Worm (Caenorhabditis elegans): ENCODE measurements around the gene set-14.

Gene set-14

ce11 chrII:10798429-10798893, 2.4 kb upstream of the set-14 start, which contains the start of gene npp-19 (continued):
- peak; percentile 76 to 87 for TF ChIP-seq lsy-2 (tag; optimal IDR thresholded peaks at IDR 0.05)
- TF ChIP-seq nhr-25 (tag; optimal IDR thresholded peaks at IDR 0.05), result no peak
- no peak for TF ChIP-seq nhr-12 (tag; optimal IDR thresholded peaks at IDR 0.05)
- no peak for TF ChIP-seq Y55F3AM.14 (GFP tag; optimal IDR thresholded peaks at IDR 0.05)
- no peak for TF ChIP-seq lin-39 (tag; optimal IDR thresholded peaks at IDR 0.05)
- TF ChIP-seq C34F6.9 (tag; optimal IDR thresholded peaks at IDR 0.05), result peak; percentile 76
- peak; percentile 38 for TF ChIP-seq blmp-1 (tag; optimal IDR thresholded peaks at IDR 0.05; ENCODE audit: insufficient read depth)
- TF ChIP-seq unc-39 (tag; optimal IDR thresholded peaks at IDR 0.05), result no peak
- peak; percentile 52 for TF ChIP-seq lin-13 (GFP tag; optimal IDR thresholded peaks at IDR 0.05)
- TF ChIP-seq R02D3.7 (tag; optimal IDR thresholded peaks at IDR 0.05), result peak; percentile 42
- TF ChIP-seq ceh-82 (tag; optimal IDR thresholded peaks at IDR 0.05), result no peak
- no peak for TF ChIP-seq alr-1 (tag; optimal IDR thresholded peaks at IDR 0.05)
- no peak for TF ChIP-seq mdl-1 (tag; optimal IDR thresholded peaks at IDR 0.05)
- no peak for TF ChIP-seq ztf-1 (GFP tag; conservative IDR thresholded peaks at IDR 0.05)
- TF ChIP-seq nhr-10 (tag; optimal IDR thresholded peaks at IDR 0.05), result no peak
- TF ChIP-seq mbf-1 (tag; optimal IDR thresholded peaks at IDR 0.05), result no peak
- peak; percentile 42 for TF ChIP-seq F13H6.1 (tag; optimal IDR thresholded peaks at IDR 0.05)
- no peak for TF ChIP-seq ztf-11 (tag; optimal IDR thresholded peaks at IDR 0.05)
- no peak for TF ChIP-seq ZK546.5 (tag; optimal IDR thresholded peaks at IDR 0.05)

DNA sequence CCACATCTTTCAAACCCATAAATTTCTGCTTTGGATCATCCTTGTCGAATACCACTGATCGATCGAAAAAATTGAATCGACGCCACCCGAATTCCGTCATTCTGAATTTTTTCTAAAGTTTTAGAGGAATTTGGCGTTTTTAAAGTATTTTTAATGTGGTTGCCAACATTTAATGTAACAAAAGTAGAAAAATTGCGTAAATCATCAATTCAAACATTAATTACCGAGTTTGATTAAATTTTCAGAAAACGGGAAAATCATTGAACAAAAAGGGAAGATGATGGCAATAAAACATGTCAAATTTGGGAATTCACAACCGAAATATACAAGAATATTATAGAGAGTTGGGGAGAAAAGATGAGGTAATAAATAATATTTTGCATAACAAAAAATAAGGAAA, 2.7 kb downstream of the set-14 start, which contains the start of gene vps-11:
Gene vps-11, minus strand, starts transcription at position 101 of the 400 bp plus-strand sequence.
- no peak for TF ChIP-seq sma-3 (GFP tag; optimal IDR thresholded peaks at IDR 0.05)
- no peak for TF ChIP-seq lin-39 (tag; optimal IDR thresholded peaks at IDR 0.05)
- TF ChIP-seq F13H6.1 (tag; optimal IDR thresholded peaks at IDR 0.05), result no peak
- TF ChIP-seq egl-27 (tag; optimal IDR thresholded peaks at IDR 0.05), result no peak
- no peak for TF ChIP-seq dmd-4 (tag; optimal IDR thresholded peaks at IDR 0.05)
- TF ChIP-seq nhr-77 (tag; optimal IDR thresholded peaks at IDR 0.05), result no peak
- TF ChIP-seq peb-1 (tag; optimal IDR thresholded peaks at IDR 0.05), result no peak
- TF ChIP-seq ztf-4 (tag; optimal IDR thresholded peaks at IDR 0.05), result no peak
- no peak for TF ChIP-seq Y55F3AM.14 (GFP tag; optimal IDR thresholded peaks at IDR 0.05)
- TF ChIP-seq fos-1 (tag; optimal IDR thresholded peaks at IDR 0.05), result no peak
- TF ChIP-seq nhr-237 (tag; optimal IDR thresholded peaks at IDR 0.05), result no peak
- no peak for TF ChIP-seq unc-39 (tag; optimal IDR thresholded peaks at IDR 0.05)
- TF ChIP-seq nhr-23 (tag; optimal IDR thresholded peaks at IDR 0.05), result no peak
- TF ChIP-seq C34F6.9 (tag; optimal IDR thresholded peaks at IDR 0.05), result no peak
- TF ChIP-seq mbf-1 (tag; optimal IDR thresholded peaks at IDR 0.05), result no peak
- no peak for TF ChIP-seq crh-2 (tag; optimal IDR thresholded peaks at IDR 0.05)
- TF ChIP-seq nhr-21 (tag; optimal IDR thresholded peaks at IDR 0.05), result no peak
- TF ChIP-seq lin-11 (tag; optimal IDR thresholded peaks at IDR 0.05), result no peak

- no peak for TF ChIP-seq unc-62 (GFP tag; optimal IDR thresholded peaks at IDR 0.05)
- no peak for TF ChIP-seq ceh-16 (tag; optimal IDR thresholded peaks at IDR 0.05)
- no peak for TF ChIP-seq nhr-129 (tag; optimal IDR thresholded peaks at IDR 0.05)
- TF ChIP-seq zag-1 (tag; optimal IDR thresholded peaks at IDR 0.05), result no peak
- no peak for TF ChIP-seq mbf-1 (tag; optimal IDR thresholded peaks at IDR 0.05)
- TF ChIP-seq fos-1 (tag; optimal IDR thresholded peaks at IDR 0.05), result no peak
- no peak for TF ChIP-seq mab-5 (tag; optimal IDR thresholded peaks at IDR 0.05)
- no peak for TF ChIP-seq nhr-25 (tag; optimal IDR thresholded peaks at IDR 0.05)
- no peak for TF ChIP-seq ZK546.5 (tag; optimal IDR thresholded peaks at IDR 0.05)
- TF ChIP-seq egl-27 (tag; optimal IDR thresholded peaks at IDR 0.05), result no peak
- no peak for TF ChIP-seq nhr-21 (tag; optimal IDR thresholded peaks at IDR 0.05)
- TF ChIP-seq R02D3.7 (tag; optimal IDR thresholded peaks at IDR 0.05), result no peak
- TF ChIP-seq lin-39 (tag; optimal IDR thresholded peaks at IDR 0.05), result no peak
Observed at ce11 chrII:10792611-10793010, 3.5 kb downstream of the set-14 start.

DNA sequence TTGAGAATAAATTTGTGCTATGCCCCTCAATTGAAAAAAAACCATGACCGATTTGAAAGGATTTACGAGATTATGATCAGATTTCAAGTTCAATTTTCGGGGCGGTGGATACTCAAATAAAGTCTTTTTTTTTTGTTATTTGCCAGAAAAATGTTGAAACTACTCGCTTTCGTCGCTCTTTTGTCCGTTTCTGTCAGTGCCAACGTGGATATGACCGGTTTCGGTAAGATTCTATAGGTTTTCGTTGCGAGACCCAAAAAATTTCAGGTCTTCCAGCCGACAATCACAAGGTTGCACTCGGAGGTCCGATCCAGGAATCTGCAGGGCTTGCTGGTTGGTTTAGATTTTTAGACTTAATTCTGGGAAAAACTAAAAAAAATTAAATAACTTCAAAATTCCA, 8.9 kb downstream of the set-14 start, which contains the start of gene tag-209:
Gene tag-209, plus strand, starts transcription at position 73 of the 400 bp plus-strand sequence.
- TF ChIP-seq fos-1 (tag; optimal IDR thresholded peaks at IDR 0.05), result no peak
- no peak for TF ChIP-seq nhr-21 (tag; optimal IDR thresholded peaks at IDR 0.05)
- TF ChIP-seq aly-2 (tag; optimal IDR thresholded peaks at IDR 0.05), result no peak
- TF ChIP-seq ama-1 (optimal IDR thresholded peaks at IDR 0.05), result no peak
- no peak for TF ChIP-seq zag-1 (tag; optimal IDR thresholded peaks at IDR 0.05)
- TF ChIP-seq nhr-129 (tag; optimal IDR thresholded peaks at IDR 0.05), result no peak
- TF ChIP-seq ztf-1 (GFP tag; conservative IDR thresholded peaks at IDR 0.05), result no peak

All from whole organism, L2 larva.